In the genomic region with DNA sequence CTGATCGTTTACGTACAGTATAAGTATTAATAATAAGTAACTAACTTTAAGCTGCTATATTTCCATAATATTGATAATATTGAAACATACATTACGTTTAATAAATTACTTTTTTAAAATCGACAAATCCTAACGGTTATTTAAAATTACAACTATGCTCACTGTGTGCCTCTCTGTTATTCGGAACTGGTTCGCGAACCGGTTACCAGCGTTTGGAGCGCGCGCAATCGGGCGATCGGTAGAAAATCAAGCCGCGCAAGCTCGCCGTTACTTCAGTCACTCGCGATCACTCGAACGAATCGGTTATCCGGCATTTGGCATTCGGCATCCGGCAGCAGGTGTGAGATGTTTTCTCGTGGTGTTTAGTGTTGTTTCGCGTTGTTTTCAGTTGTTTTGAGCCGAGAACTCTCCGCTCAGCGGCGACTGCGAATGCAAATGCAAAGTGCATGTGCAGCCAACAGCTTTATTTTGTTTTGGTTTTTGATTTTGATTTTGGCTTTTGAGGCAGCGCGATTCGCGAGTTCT, we compare ENCODE assay signal across 1 fruit fly cellular context.
A peak's percentile ranks its signal among the peaks of the same experiment; 100 is the strongest.
TF ChIP-seq lines count a peak whose summit lies in the region.

TSS of gene form3 (plus strand) at position 271 of the 525 bp plus-strand sequence.

TF ChIP-seq in whole organism, embryonic, 481 proteins besides CTCF, POLR2A, EP300 and RAD21 (continued from another document):
- TF ChIP-seq Bgb (GFP tag; IDR thresholded peaks at IDR 0.05; lab: Robert Waterston, UW; ENCODE audit: partially characterized antibody) (0 out of 2 replicates have a peak, but pooled peaks have one; percentile 42), amos (GFP tag; IDR thresholded peaks at IDR 0.05; lab: Robert Waterston, UW; ENCODE audit: partially characterized antibody) (peak; percentile 33; the same call in 1 of the 2 replicates), CG42726 (GFP tag; IDR thresholded peaks at IDR 0.05; lab: Robert Waterston, UW; ENCODE audit: partially characterized antibody) (peak; percentile 63; the same call in 1 of the 2 replicates), Rfx (GFP tag; IDR thresholded peaks at IDR 0.05; lab: Robert Waterston, UW) (peak; percentile 46; the same call in 1 of the 2 replicates), CG11504 (tag; optimal IDR thresholded peaks at IDR 0.05; lab: Kevin White, UChicago) (no peak), ci (GFP tag; IDR thresholded peaks at IDR 0.05; lab: Robert Waterston, UW) (peak; percentile 45; the same call in 1 of the 3 replicates), zf30C (GFP tag; optimal IDR thresholded peaks at IDR 0.05; lab: Kevin White, UChicago) (no peak), jumu (GFP tag; optimal IDR thresholded peaks at IDR 0.05; lab: Kevin White, UChicago) (no peak), CG18011 (GFP tag; optimal IDR thresholded peaks at IDR 0.05; lab: Kevin White, UChicago) (no peak), CG15514 (GFP tag; optimal IDR thresholded peaks at IDR 0.05; lab: Kevin White, UChicago) (peak; percentile 98), btn (GFP tag; optimal IDR thresholded peaks at IDR 0.05; lab: Kevin White, UChicago) (no peak), CG9932 (GFP tag; IDR thresholded peaks at IDR 0.05; lab: Robert Waterston, UW) (peak; percentile 20; the same call in 1 of the 2 replicates), CG15601 (tag; optimal IDR thresholded peaks at IDR 0.05; lab: Kevin White, UChicago) (no peak), pzg (GFP tag; optimal IDR thresholded peaks at IDR 0.05; lab: Kevin White, UChicago) (peak; percentile 5), CG43689 (GFP tag; IDR thresholded peaks at IDR 0.05; lab: Robert Waterston, UW) (no peak), CG5953 (GFP tag; IDR thresholded peaks at IDR 0.05; lab: Robert Waterston, UW) (peak; percentile 18; the same call in 1 of the 2 replicates), Jarid2 (GFP tag; optimal IDR thresholded peaks at IDR 0.05; lab: Kevin White, UChicago) (peak; percentile 88), Opbp (GFP tag; IDR thresholded peaks at IDR 0.05; lab: Robert Waterston, UW; ENCODE audit: partially characterized antibody) (0 out of 3 replicates have a peak, but pooled peaks have one; percentile 4), bbx (GFP tag; IDR thresholded peaks at IDR 0.05; lab: Robert Waterston, UW; ENCODE audit: partially characterized antibody) (0 out of 2 replicates have a peak, but pooled peaks have one; percentile 52), HmgZ (tag; optimal IDR thresholded peaks at IDR 0.05; lab: Kevin White, UChicago) (no peak), bab2 (GFP tag; optimal IDR thresholded peaks at IDR 0.05; lab: Kevin White, UChicago) (no peak), BtbVII (GFP tag; optimal IDR thresholded peaks at IDR 0.05; lab: Kevin White, UChicago) (no peak), NFAT (GFP tag; IDR thresholded peaks at IDR 0.05; lab: Robert Waterston, UW) (0 out of 2 replicates have a peak, but pooled peaks have one; percentile 16), CG2116 (GFP tag; optimal IDR thresholded peaks at IDR 0.05; lab: Kevin White, UChicago) (no peak), sug (tag; optimal IDR thresholded peaks at IDR 0.05; lab: Kevin White, UChicago) (peak; percentile 2), Myb (GFP tag; optimal IDR thresholded peaks at IDR 0.05; lab: Kevin White, UChicago) (peak; percentile 45), CG10366 (GFP tag; IDR thresholded peaks at IDR 0.05; lab: Robert Waterston, UW) (peak; percentile 24; the same call in 1 of the 2 replicates), Eip74EF (GFP tag; optimal IDR thresholded peaks at IDR 0.05; lab: Kevin White, UChicago) (no peak), sob (GFP tag; IDR thresholded peaks at IDR 0.05; lab: Robert Waterston, UW) (peak; percentile 24; the same call in 1 of the 2 replicates), dysf (GFP tag; IDR thresholded peaks at IDR 0.05; lab: Robert Waterston, UW) (0 out of 3 replicates have a peak, but pooled peaks have one; percentile 33), lab (GFP tag; optimal IDR thresholded peaks at IDR 0.05; lab: Kevin White, UChicago) (no peak), stwl (tag; optimal IDR thresholded peaks at IDR 0.05; lab: Kevin White, UChicago) (no peak), tna (GFP tag; IDR thresholded peaks at IDR 0.05; lab: Robert Waterston, UW; ENCODE audit: partially characterized antibody) (peak; percentile 45; the same call in 1 of the 2 replicates), CG14667 (GFP tag; IDR thresholded peaks at IDR 0.05; lab: Robert Waterston, UW) (no peak), Med (GFP tag; lab: Kevin White, UChicago) (peak; percentile 70), Atf6 (GFP tag; IDR thresholded peaks at IDR 0.05; lab: Robert Waterston, UW) (no peak)
